Worm (Caenorhabditis elegans): ENCODE results near the gene srh-130.

ce11 chrV:5119109-5119508 lies 31.9 kb upstream of the srh-130 start, which contains the start of gene C04F5.9:
- TF ChIP-seq ZK185.1 (tag; optimal IDR thresholded peaks at IDR 0.05; ENCODE audit: poor library complexity, severe bottlenecking) (no peak), hlh-26 (GFP tag; conservative IDR thresholded peaks at IDR 0.05) (no peak), mxl-1 (tag; optimal IDR thresholded peaks at IDR 0.05) (no peak), ama-1 (optimal IDR thresholded peaks at IDR 0.05) (no peak), ama-1 (GFP tag; optimal IDR thresholded peaks at IDR 0.05) (no peak), pha-4 (tag; optimal IDR thresholded peaks at IDR 0.05) (no peak), C17E4.6 (GFP tag; IDR thresholded peaks at IDR 0.05) (no peak), efl-1 (GFP tag; optimal IDR thresholded peaks at IDR 0.05) (no peak), die-1 (tag; optimal IDR thresholded peaks at IDR 0.05) (no peak), K11D2.4 (GFP tag; IDR thresholded peaks at IDR 0.05) (no peak)

Measured in whole organism, young adult.